Fruit fly (Drosophila melanogaster) whole organism, wandering third instar larva: ENCODE data around the gene CG10274.

ENCODE experiments used
- Abd-B ChIP-seq: fragments of >200 bp; optimal IDR thresholded peaks from 2 replicates; lab custom pipeline; 2017; ENCODE audit warnings: missing biosample characterization, missing genetic modification characterization
- CG9705 ChIP-seq: fragments of 200-800 bp; sonication (Bioruptor generic); optimal IDR thresholded peaks from 2 replicates; lab custom pipeline; 2018; ENCODE audit warnings: missing biosample characterization, mild to moderate bottlenecking, missing genetic modification characterization
- Hnf4 ChIP-seq: fragments of 200-800 bp; sonication (Bioruptor generic); optimal IDR thresholded peaks from 2 replicates; lab custom pipeline; 2016; ENCODE audit warnings: missing biosample characterization, mild to moderate bottlenecking, missing genetic modification characterization
- N ChIP-seq: fragments of >200 bp; optimal IDR thresholded peaks from 2 replicates; lab custom pipeline; 2018; ENCODE audit warnings: missing biosample characterization, missing external identifiers, missing genetic modification characterization
- OdsH ChIP-seq: fragments of 200-800 bp; sonication (Bioruptor generic); optimal IDR thresholded peaks from 2 replicates; lab custom pipeline; 2016; ENCODE audit warnings: missing biosample characterization, mild to moderate bottlenecking, missing genetic modification characterization
- Vsx2 ChIP-seq: fragments of 200-300, 225-300 bp; sonication (Bioruptor generic); optimal IDR thresholded peaks from 2 replicates; lab custom pipeline; 2018; ENCODE audit warnings: missing biosample characterization, missing genetic modification characterization; ENCODE audit not compliant: partially characterized antibody
- br ChIP-seq: fragments of 200-800 bp; sonication (Bioruptor generic); optimal IDR thresholded peaks from 2 replicates; lab custom pipeline; 2016; ENCODE audit warnings: missing biosample characterization, missing genetic modification characterization
- dsf ChIP-seq: sonication (Bioruptor generic); optimal IDR thresholded peaks from 2 replicates; lab custom pipeline; 2016; ENCODE audit warnings: missing biosample characterization, missing genetic modification characterization, borderline replicate concordance
- psq ChIP-seq: fragments of 200-800 bp; sonication (Bioruptor generic); optimal IDR thresholded peaks from 3 replicates; lab custom pipeline; 2017; ENCODE audit warnings: missing biosample characterization, mild to moderate bottlenecking, missing genetic modification characterization, moderate library complexity

dm6 chr3L:6217212-6217611 lies 35.6 kb upstream of the CG10274 start:
- no peak for TF ChIP-seq N (GFP tag; lab: Kevin White, UChicago)
- peak; percentile 55 for TF ChIP-seq Hnf4
- no peak for TF ChIP-seq Abd-B (GFP tag; lab: Kevin White, UChicago)
- TF ChIP-seq dsf (GFP tag; lab: Kevin White, UChicago), result no peak
- peak; percentile 26 for TF ChIP-seq br (GFP tag; lab: Kevin White, UChicago)
- peak; percentile 72 for TF ChIP-seq OdsH
- no peak for TF ChIP-seq Vsx2 (GFP tag; lab: Kevin White, UChicago)
- peak; percentile 11 for TF ChIP-seq psq (GFP tag; lab: Kevin White, UChicago)
- TF ChIP-seq CG9705 (GFP tag; lab: Kevin White, UChicago), result no peak
